Fruit fly (Drosophila melanogaster): ENCODE measurements around the gene CG4751.

The CG4751 gene

DNA sequence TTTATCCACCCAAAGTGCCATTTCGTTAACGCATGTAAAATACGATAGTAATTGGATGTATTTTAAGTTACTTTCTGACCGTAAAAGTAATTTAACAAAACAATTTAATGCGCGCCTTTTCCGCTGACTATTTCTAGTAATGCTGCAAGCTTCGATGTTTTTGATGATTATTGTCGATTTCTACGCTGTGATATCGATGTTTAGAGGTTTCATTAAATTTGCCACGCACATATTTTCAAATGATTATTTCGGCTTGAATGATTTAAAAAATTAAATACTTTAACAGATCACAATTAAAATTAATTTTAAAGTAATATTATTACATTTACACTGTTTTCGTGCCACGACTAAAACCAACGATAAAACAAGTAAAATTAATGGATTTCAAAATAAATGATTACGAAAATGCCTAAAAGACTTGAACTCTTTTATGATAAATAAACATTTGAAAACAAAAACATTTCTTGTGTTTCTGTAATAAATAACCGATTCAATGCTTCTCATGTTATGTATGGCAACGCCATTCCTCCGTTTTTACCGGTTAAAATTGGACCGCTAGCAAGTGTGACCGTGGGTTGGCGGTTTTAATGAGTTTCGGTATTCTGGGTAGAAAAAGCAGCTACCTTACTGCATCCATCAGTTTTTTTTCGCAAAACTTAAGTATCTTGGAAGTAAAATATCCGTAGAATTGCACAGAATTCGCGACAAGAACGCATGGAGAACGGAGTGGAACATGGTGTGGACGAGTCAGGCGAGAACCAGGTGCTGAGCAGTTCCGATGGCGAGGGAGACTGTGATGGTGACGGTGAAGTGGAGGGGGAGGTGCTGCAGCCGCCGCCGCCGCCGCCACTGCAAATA, at the start of gene CG4751, which contains the start of gene RfC38:
TSS of gene CG4751 (plus strand) at position 587 of the 858 bp plus-strand sequence.
TSS of gene RfC38 (minus strand) at position 495 of the 858 bp plus-strand sequence.
- TF ChIP-seq NK7.1 (GFP tag; optimal IDR thresholded peaks at IDR 0.05) (no peak), inv (GFP tag; IDR thresholded peaks at IDR 0.05; ENCODE audit: partially characterized antibody) (peak; percentile 50; the same call in 1 of the 2 replicates), CG9727 (GFP tag; optimal IDR thresholded peaks at IDR 0.05) (peak; percentile 3), emc (GFP tag; optimal IDR thresholded peaks at IDR 0.05) (no peak), CG7839 (tag; optimal IDR thresholded peaks at IDR 0.05) (no peak), Dref (GFP tag; IDR thresholded peaks at IDR 0.05) (peak; percentile 75), Lhr (GFP tag; optimal IDR thresholded peaks at IDR 0.05) (peak; percentile 5), CHES-1-like (GFP tag; optimal IDR thresholded peaks at IDR 0.05) (peak; percentile 46), MTF-1 (GFP tag; optimal IDR thresholded peaks at IDR 0.05; ENCODE audit: borderline replicate concordance) (no peak), Dll (GFP tag; IDR thresholded peaks at IDR 0.05; ENCODE audit: partially characterized antibody) (peak; percentile 84), HLHmδ (GFP tag; optimal IDR thresholded peaks at IDR 0.05) (no peak), CG10209 (GFP tag; optimal IDR thresholded peaks at IDR 0.05) (no peak), schlank (tag; optimal IDR thresholded peaks at IDR 0.05) (no peak), CG4730 (GFP tag; IDR thresholded peaks at IDR 0.05) (no peak), abd-A (tag; optimal IDR thresholded peaks at IDR 0.05) (no peak), CG30020 (tag; optimal IDR thresholded peaks at IDR 0.05) (peak; percentile 29), CG8089 (GFP tag; optimal IDR thresholded peaks at IDR 0.05) (no peak), zen (tag; optimal IDR thresholded peaks at IDR 0.05) (peak; percentile 73), Sry-β (GFP tag; optimal IDR thresholded peaks at IDR 0.05) (peak; percentile 5), Max (GFP tag; optimal IDR thresholded peaks at IDR 0.05) (peak; percentile 2), HLH4C (GFP tag; IDR thresholded peaks at IDR 0.05; ENCODE audit: partially characterized antibody) (peak; percentile 67), NC2β (GFP tag; optimal IDR thresholded peaks at IDR 0.05) (no peak), pfk (GFP tag; optimal IDR thresholded peaks at IDR 0.05) (no peak), CG3847 (GFP tag; IDR thresholded peaks at IDR 0.05) (no peak), CG8290 (GFP tag; optimal IDR thresholded peaks at IDR 0.05) (no peak), CG8290 (tag; optimal IDR thresholded peaks at IDR 0.05) (no peak), Side (GFP tag; optimal IDR thresholded peaks at IDR 0.05) (no peak), CG8359 (GFP tag; optimal IDR thresholded peaks at IDR 0.05; ENCODE audit: borderline replicate concordance) (no peak), danr (GFP tag; IDR thresholded peaks at IDR 0.05) (no peak), Gug (GFP tag; IDR thresholded peaks at IDR 0.05) (no peak), gfzf (GFP tag; optimal IDR thresholded peaks at IDR 0.05) (peak; percentile 89), trem (tag; optimal IDR thresholded peaks at IDR 0.05) (peak; percentile 67), Xbp1 (GFP tag; optimal IDR thresholded peaks at IDR 0.05) (peak; percentile 22), tup (GFP tag; optimal IDR thresholded peaks at IDR 0.05) (no peak), CG30431 (GFP tag; optimal IDR thresholded peaks at IDR 0.05) (no peak), tna (GFP tag; IDR thresholded peaks at IDR 0.05; ENCODE audit: partially characterized antibody) (no peak), bowl (GFP tag; IDR thresholded peaks at IDR 0.05) (no peak), E2f2 (GFP tag; IDR thresholded peaks at IDR 0.05) (peak; percentile 56), corto (GFP tag; optimal IDR thresholded peaks at IDR 0.05) (no peak), HmgD (GFP tag; optimal IDR thresholded peaks at IDR 0.05) (no peak), caup (GFP tag; optimal IDR thresholded peaks at IDR 0.05; ENCODE audit: severe bottlenecking) (no peak), CG15601 (tag; optimal IDR thresholded peaks at IDR 0.05) (no peak), grau (tag; optimal IDR thresholded peaks at IDR 0.05) (no peak), sug (tag; optimal IDR thresholded peaks at IDR 0.05) (no peak), CG2889 (GFP tag; IDR thresholded peaks at IDR 0.05) (no peak), Hmx (GFP tag; optimal IDR thresholded peaks at IDR 0.05) (no peak), CG6175 (GFP tag; IDR thresholded peaks at IDR 0.05) (no peak), zfh1 (GFP tag; IDR thresholded peaks at IDR 0.05) (no peak), gro (GFP tag; optimal IDR thresholded peaks at IDR 0.05) (no peak)

Measured in whole organism, embryonic.